Fruit fly (Drosophila melanogaster) whole organism, prepupa: ENCODE data around the gene GstO2.

Experiments
- CG10669 ChIP-seq: fragments of 200-800 bp; sonication (Bioruptor generic); optimal IDR thresholded peaks from 3 replicates; lab custom pipeline; 2018; ENCODE audit warnings: missing biosample characterization, mild to moderate bottlenecking, missing genetic modification characterization, moderate library complexity
- CG11902 ChIP-seq: fragments of 200-800 bp; sonication (Bioruptor generic); optimal IDR thresholded peaks from 3 replicates; lab custom pipeline; 2016; ENCODE audit warnings: missing biosample characterization, missing genetic modification characterization
- CG16779 ChIP-seq: fragments of 200-800 bp; sonication (Bioruptor generic); optimal IDR thresholded peaks from 3 replicates; lab custom pipeline; 2017; ENCODE audit warnings: missing biosample characterization, mild to moderate bottlenecking, missing genetic modification characterization
- CG3032 ChIP-seq: fragments of 200-800 bp; optimal IDR thresholded peaks from 2 replicates; lab custom pipeline; 2019; ENCODE audit warnings: missing biosample characterization, mild to moderate bottlenecking, missing genetic modification characterization, moderate library complexity
- CG32006 ChIP-seq: fragments of 200-800 bp; sonication (Bioruptor generic); optimal IDR thresholded peaks from 3 replicates; lab custom pipeline; 2017; ENCODE audit warnings: missing biosample characterization, mild to moderate bottlenecking, missing genetic modification characterization
- CG6792 ChIP-seq: fragments of 200-800 bp; sonication (Bioruptor generic); optimal IDR thresholded peaks from 3 replicates; lab custom pipeline; 2016; ENCODE audit warnings: missing biosample characterization, missing genetic modification characterization
- Ets21C ChIP-seq: fragments of 200-800 bp; sonication (Bioruptor generic); optimal IDR thresholded peaks from 3 replicates; lab custom pipeline; 2016; ENCODE audit warnings: missing biosample characterization, missing genetic modification characterization
- Lpt ChIP-seq: fragments of 200-800 bp; sonication (Bioruptor generic); optimal IDR thresholded peaks from 3 replicates; lab custom pipeline; 2016; ENCODE audit warnings: missing biosample characterization, missing genetic modification characterization
- OdsH ChIP-seq: fragments of 200-800 bp; sonication (Bioruptor generic); optimal IDR thresholded peaks from 3 replicates; lab custom pipeline; 2016; ENCODE audit warnings: missing biosample characterization, missing genetic modification characterization
- Sox15 ChIP-seq: fragments of 200-800 bp; sonication (Bioruptor generic); optimal IDR thresholded peaks from 3 replicates; lab custom pipeline; 2016; ENCODE audit warnings: missing biosample characterization, missing genetic modification characterization
- acj6 ChIP-seq: fragments of 200-800 bp; sonication (Bioruptor generic); optimal IDR thresholded peaks from 3 replicates; lab custom pipeline; 2016; ENCODE audit warnings: missing biosample characterization, missing genetic modification characterization
- svp ChIP-seq: fragments of 200-800 bp; sonication (Bioruptor generic); peaks from one replicate; lab custom pipeline; 2016; ENCODE audit warnings: missing biosample characterization, missing genetic modification characterization
- vri ChIP-seq: fragments of 200-800 bp; sonication (Bioruptor generic); optimal IDR thresholded peaks from 3 replicates; lab custom pipeline; 2016; ENCODE audit warnings: missing biosample characterization, mild to moderate bottlenecking, missing genetic modification characterization

DNA sequence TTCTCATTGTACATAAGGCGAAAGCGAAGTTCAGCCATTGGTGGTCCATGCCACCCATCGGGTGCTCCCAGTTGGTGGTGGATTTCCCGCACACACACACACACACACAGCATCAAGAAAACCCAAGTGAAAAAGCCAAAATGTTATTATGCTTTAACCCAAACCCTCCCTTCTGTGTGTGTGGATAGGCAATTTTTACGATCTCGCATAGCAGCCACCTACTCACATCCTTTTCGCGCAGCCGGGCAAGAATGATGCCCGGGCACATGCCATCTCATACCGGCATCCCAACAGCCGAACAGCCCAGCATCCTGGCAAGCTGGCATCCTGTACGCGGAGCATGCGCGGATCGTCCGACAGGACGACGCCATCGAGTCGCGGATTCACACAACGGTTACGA lies 33.7 kb upstream of the GstO2 start:
- no peak for TF ChIP-seq vri (GFP tag; lab: Kevin White, UChicago)
- no peak for TF ChIP-seq CG3032 (tag; lab: Kevin White, UChicago)
- no peak for TF ChIP-seq OdsH
- no peak for TF ChIP-seq Ets21C (GFP tag; lab: Kevin White, UChicago)
- TF ChIP-seq CG11902: no peak
- no peak for TF ChIP-seq Sox15 (GFP tag; lab: Kevin White, UChicago)
- no peak for TF ChIP-seq acj6 (GFP tag; lab: Kevin White, UChicago)
- no peak for TF ChIP-seq svp (GFP tag; lab: Kevin White, UChicago)
- no peak for TF ChIP-seq CG16779 (tag; lab: Kevin White, UChicago)
- no peak for TF ChIP-seq CG32006
- no peak for TF ChIP-seq CG6792 (GFP tag; lab: Kevin White, UChicago)
- no peak for TF ChIP-seq Lpt (GFP tag; lab: Kevin White, UChicago)
- no peak for TF ChIP-seq CG10669 (GFP tag; lab: Kevin White, UChicago)
